Fruit fly (Drosophila melanogaster) whole organism, embryonic: ENCODE data around the gene SPARC.
A peak's percentile ranks its signal among the peaks of the same experiment; 100 is the strongest.

ENCODE experiments used
- Atf3 ChIP-seq: fragments of 200-800 bp; sonication (Bioruptor generic); optimal IDR thresholded peaks from 3 replicates; lab custom pipeline; 2016; ENCODE audit warnings: missing biosample characterization, missing genetic modification characterization
- Atf6 ChIP-seq: fragments of 200-800 bp; sonication (Bioruptor generic); IDR thresholded peaks from 2 replicates; pipeline ENCODE4 v1.3.6; 2022; ENCODE audit warnings: missing biosample characterization, missing genetic modification characterization
- Awh ChIP-seq: fragments of 200-800 bp; sonication (Bioruptor generic); IDR thresholded peaks from 2 replicates; pipeline ENCODE4, ENCODE4 v1.3.6; 2022; ENCODE audit warnings: missing biosample characterization, missing genetic modification characterization
- CG1024 ChIP-seq: fragments of 200-800 bp; sonication (Bioruptor generic); IDR thresholded peaks from 2 replicates; pipeline ENCODE4 v1.3.6; 2022; ENCODE audit warnings: missing biosample characterization, missing genetic modification characterization
- CG10274 ChIP-seq: fragments of 200-800 bp; sonication (Bioruptor generic); optimal IDR thresholded peaks from 3 replicates; lab custom pipeline; 2017; ENCODE audit warnings: missing biosample characterization, mild to moderate bottlenecking, missing genetic modification characterization
- CG11504 ChIP-seq: fragments of 200-800 bp; sonication (Bioruptor generic); optimal IDR thresholded peaks from 3 replicates; lab custom pipeline; 2019; ENCODE audit warnings: missing biosample characterization, mild to moderate bottlenecking, missing genetic modification characterization, moderate library complexity
- CG12659 ChIP-seq: fragments of 200-800 bp; sonication (Bioruptor generic); optimal IDR thresholded peaks from 3 replicates; lab custom pipeline; 2017; ENCODE audit warnings: mild to moderate bottlenecking, missing biosample characterization, missing genetic modification reagents, missing genetic modification characterization
- CG13775 ChIP-seq: fragments of 200-800 bp; sonication (Bioruptor generic); optimal IDR thresholded peaks from 3 replicates; lab custom pipeline; 2017; ENCODE audit warnings: missing biosample characterization, mild to moderate bottlenecking, missing genetic modification characterization
- CG18262 ChIP-seq: fragments of 200-800 bp; optimal IDR thresholded peaks from 3 replicates; lab custom pipeline; 2019; ENCODE audit warnings: missing biosample characterization, mild to moderate bottlenecking, missing genetic modification characterization, moderate library complexity
- CG18619 ChIP-seq: fragments of 200-800 bp; sonication (Bioruptor generic); optimal IDR thresholded peaks from 3 replicates; lab custom pipeline; 2017; ENCODE audit warnings: missing biosample characterization, mild to moderate bottlenecking, missing genetic modification characterization
- CG2202 ChIP-seq: fragments of 200-800 bp; sonication (Bioruptor generic); optimal IDR thresholded peaks from 2 replicates; lab custom pipeline; 2018; ENCODE audit warnings: missing biosample characterization, mild to moderate bottlenecking, missing genetic modification characterization
- CG30403 ChIP-seq: fragments of 200-800 bp; sonication (Bioruptor generic); optimal IDR thresholded peaks from 3 replicates; lab custom pipeline; 2016; ENCODE audit warnings: missing biosample characterization, missing genetic modification characterization
- CG3281 ChIP-seq: fragments of 200-800 bp; sonication (Bioruptor generic); optimal IDR thresholded peaks from 3 replicates; lab custom pipeline; 2017; ENCODE audit warnings: missing biosample characterization, mild to moderate bottlenecking, missing genetic modification characterization
- CG42726 ChIP-seq: fragments of 200-800 bp; sonication (Bioruptor generic); IDR thresholded peaks from 2 replicates; pipeline ENCODE4 v1.3.6; 2022; ENCODE audit warnings: missing biosample characterization, missing genetic modification characterization; ENCODE audit not compliant: partially characterized antibody
- CG4424 ChIP-seq: fragments of 200-800 bp; sonication (Bioruptor generic); optimal IDR thresholded peaks from 3 replicates; lab custom pipeline; 2016; ENCODE audit warnings: missing biosample characterization, missing genetic modification characterization
- CG4820 ChIP-seq: fragments of 200-800 bp; sonication (Bioruptor generic); optimal IDR thresholded peaks from 3 replicates; lab custom pipeline; 2016; ENCODE audit warnings: missing biosample characterization, missing genetic modification characterization
- CG7745 ChIP-seq: fragments of 200-800 bp; sonication (Bioruptor generic); optimal IDR thresholded peaks from 2 replicates; lab custom pipeline; 2018; ENCODE audit warnings: missing biosample characterization, mild to moderate bottlenecking, missing genetic modification characterization, moderate library complexity
- CG7786 ChIP-seq: fragments of 200-800 bp; sonication (Bioruptor generic); optimal IDR thresholded peaks from 2 replicates; lab custom pipeline; 2016; ENCODE audit warnings: missing biosample characterization, missing genetic modification characterization
- CG9932 ChIP-seq: fragments of 200-800 bp; sonication (Bioruptor generic); IDR thresholded peaks from 2 replicates; pipeline ENCODE4 v1.3.6; 2022; ENCODE audit warnings: missing biosample characterization, missing genetic modification characterization
- CkIIα-i1 ChIP-seq: fragments of 200-800 bp; sonication (Bioruptor generic); IDR thresholded peaks from 2 replicates; pipeline ENCODE4 v1.3.6; 2022; ENCODE audit warnings: missing biosample characterization, missing genetic modification characterization
- Dek ChIP-seq: fragments of 200-800 bp; sonication (Bioruptor generic); optimal IDR thresholded peaks from 3 replicates; lab custom pipeline; 2019; ENCODE audit warnings: missing biosample characterization, mild to moderate bottlenecking, missing genetic modification characterization, moderate library complexity
- Dp ChIP-seq: fragments of 200-800 bp; sonication (Bioruptor generic); optimal IDR thresholded peaks from 2 replicates; lab custom pipeline; 2018; ENCODE audit warnings: missing biosample characterization, mild to moderate bottlenecking, missing genetic modification characterization, moderate library complexity
- Drgx ChIP-seq: fragments of 200-800 bp; sonication (Bioruptor generic); IDR thresholded peaks from 2 replicates; pipeline ENCODE4 v1.3.6; 2022; ENCODE audit warnings: missing biosample characterization, missing genetic modification characterization
- Eip74EF ChIP-seq, 2 experiments: fragments of 200-800 bp in 1 of 2; fragments of >200 bp in 1 of 2; sonication (Bioruptor generic) in 1 of 2; optimal IDR thresholded peaks; 2 replicates each; lab custom pipeline; 2017 to 2019; ENCODE audit warnings: missing biosample characterization in 2 of 2, missing genetic modification characterization in 2 of 2, mild to moderate bottlenecking in 1 of 2, moderate library complexity in 1 of 2
- Gug ChIP-seq: fragments of 200-800 bp; sonication (Bioruptor generic); IDR thresholded peaks from 4 replicates; pipeline ENCODE4 v1.3.6; 2022; ENCODE audit warnings: missing biosample characterization, missing genetic modification characterization
- HLH3B ChIP-seq: fragments of 200-800 bp; sonication (Bioruptor generic); IDR thresholded peaks from 2 replicates; pipeline ENCODE4 v1.3.6; 2022; ENCODE audit warnings: missing biosample characterization, missing genetic modification characterization
- HLHmδ ChIP-seq: fragments of 200-800 bp; sonication (Bioruptor generic); optimal IDR thresholded peaks from 2 replicates; lab custom pipeline; 2018; ENCODE audit warnings: missing biosample characterization, mild to moderate bottlenecking, missing genetic modification characterization, moderate library complexity
- HmgZ ChIP-seq: fragments of 200-800 bp; sonication (Bioruptor generic); optimal IDR thresholded peaks from 2 replicates; lab custom pipeline; 2018; ENCODE audit warnings: missing biosample characterization, mild to moderate bottlenecking, missing genetic modification characterization
- Nf-YA ChIP-seq: fragments of 200-800 bp; sonication (Bioruptor generic); IDR thresholded peaks from 2 replicates; pipeline ENCODE4 v1.3.6; 2022; ENCODE audit warnings: missing biosample characterization, missing genetic modification characterization
- Opbp ChIP-seq: fragments of 200-800 bp; sonication (Bioruptor generic); IDR thresholded peaks from 3 replicates; pipeline ENCODE4 v1.3.6; 2022; ENCODE audit warnings: missing biosample characterization, missing genetic modification characterization; ENCODE audit not compliant: partially characterized antibody
- Optix ChIP-seq: fragments of 200-800 bp; sonication (Bioruptor generic); IDR thresholded peaks from 3 replicates; pipeline ENCODE4 v1.3.6; 2022; ENCODE audit warnings: missing biosample characterization, missing genetic modification characterization
- Stat92E ChIP-seq, 3 experiments: fragments of >200 bp in 2 of 3; fragments of 200-800 bp in 1 of 3; sonication (Bioruptor generic) in 1 of 3; optimal IDR thresholded peaks; 2 replicates each; lab custom pipeline; 2017 to 2019; ENCODE audit warnings: missing biosample characterization in 3 of 3, missing genetic modification characterization in 3 of 3, mild to moderate bottlenecking in 1 of 3, moderate library complexity in 1 of 3
- YL-1 ChIP-seq: fragments of 200-800 bp; sonication (Bioruptor generic); optimal IDR thresholded peaks from 3 replicates; lab custom pipeline; 2017; ENCODE audit warnings: missing biosample characterization, mild to moderate bottlenecking, missing genetic modification characterization
- bcd ChIP-seq: fragments of 200-800 bp; sonication (Bioruptor generic); optimal IDR thresholded peaks from 2 replicates; lab custom pipeline; 2017; ENCODE audit warnings: missing biosample characterization, mild to moderate bottlenecking, missing genetic modification characterization
- cas ChIP-seq: fragments of 200-800 bp; sonication (Bioruptor generic); IDR thresholded peaks from 2 replicates; pipeline ENCODE4 v1.3.6; 2022; ENCODE audit warnings: missing biosample characterization, missing genetic modification characterization
- cwo ChIP-seq: fragments of 200-800 bp; sonication (Bioruptor generic); optimal IDR thresholded peaks from 3 replicates; lab custom pipeline; 2017; ENCODE audit warnings: missing biosample characterization, missing genetic modification characterization, mild to moderate bottlenecking, moderate library complexity, missing genetic modification reagents
- da ChIP-seq: fragments of 200-800 bp; sonication (Bioruptor generic); optimal IDR thresholded peaks from 2 replicates; lab custom pipeline; 2016; ENCODE audit warnings: missing biosample characterization, missing genetic modification characterization
- ftz-f1 ChIP-seq: fragments of 200-800 bp; sonication (Bioruptor generic); optimal IDR thresholded peaks from 2 replicates; lab custom pipeline; 2016; ENCODE audit warnings: missing biosample characterization, missing genetic modification characterization
- gfzf ChIP-seq: fragments of 200-800 bp; sonication (Bioruptor generic); optimal IDR thresholded peaks from 2 replicates; lab custom pipeline; 2016; ENCODE audit warnings: missing biosample characterization, mild to moderate bottlenecking, missing genetic modification characterization, moderate library complexity
- hkb ChIP-seq, 2 experiments: fragments of 200-800 bp in 1 of 2; fragments of >200 bp in 1 of 2; sonication (Bioruptor generic) in 1 of 2; IDR thresholded peaks in 1 of 2; optimal IDR thresholded peaks in 1 of 2; 2 replicates each; pipeline versions ENCODE4 v1.3.6 to Lab custom; 2017 to 2022; ENCODE audit warnings: missing biosample characterization in 1 of 2, missing genetic modification characterization in 1 of 2
- ind ChIP-seq: fragments of 200-800 bp; sonication (Bioruptor generic); optimal IDR thresholded peaks from 3 replicates; lab custom pipeline; 2016; ENCODE audit warnings: missing biosample characterization, missing genetic modification characterization
- jumu ChIP-seq: fragments of 200-800 bp; sonication (Bioruptor generic); optimal IDR thresholded peaks from 3 replicates; lab custom pipeline; 2016; ENCODE audit warnings: missing biosample characterization, missing genetic modification characterization
- mirr ChIP-seq: fragments of 200-800 bp; sonication (Bioruptor generic); optimal IDR thresholded peaks from 3 replicates; lab custom pipeline; 2018; ENCODE audit warnings: missing biosample characterization, mild to moderate bottlenecking, missing genetic modification characterization
- onecut ChIP-seq: fragments of 200-800 bp; sonication (Bioruptor generic); IDR thresholded peaks from 2 replicates; pipeline ENCODE4 v1.3.6; 2022; ENCODE audit warnings: missing biosample characterization, missing genetic modification characterization
- pan ChIP-seq, 4 experiments: fragments of >200 bp in 3 of 4; fragments of 200-800 bp in 1 of 4; sonication (Bioruptor generic) in 1 of 4; optimal IDR thresholded peaks in 3 of 4; IDR thresholded peaks in 1 of 4; 2 replicates each; pipeline versions ENCODE4 v1.3.6 to Lab custom; 2017 to 2022; ENCODE audit warnings: missing biosample characterization in 2 of 4, missing genetic modification characterization in 2 of 4, mixed read lengths in 1 of 4
- trh ChIP-seq: fragments of 200-800 bp; sonication (Bioruptor generic); optimal IDR thresholded peaks from 2 replicates; lab custom pipeline; 2016; ENCODE audit warnings: missing biosample characterization, missing genetic modification characterization
- vfl ChIP-seq: fragments of 200-800 bp; sonication (Bioruptor generic); optimal IDR thresholded peaks from 2 replicates; lab custom pipeline; 2016; ENCODE audit warnings: missing biosample characterization, missing genetic modification characterization

SPARC gene

dm6 chr3R:26881121-26881895, 9.5 kb upstream of the SPARC start, which contains the start of the genes ro and T48 (continued):
- TF ChIP-seq YL-1 = no peak
- peak; percentile 20 for TF ChIP-seq CG18619
- peak; percentile 32 for TF ChIP-seq Atf3 (GFP tag; lab: Kevin White, UChicago)
- TF ChIP-seq gfzf (GFP tag; lab: Kevin White, UChicago) = peak; percentile 100
- peak; percentile 47 for TF ChIP-seq CG7786 (GFP tag; lab: Kevin White, UChicago)
- TF ChIP-seq trh (GFP tag; lab: Kevin White, UChicago) = no peak
- peak; percentile 82 for TF ChIP-seq Dek (tag; lab: Kevin White, UChicago)
- no peak for TF ChIP-seq da (GFP tag; lab: Kevin White, UChicago)
- TF ChIP-seq onecut = no peak; the same call in 1 of the 2 replicates
- peak; percentile 68 for TF ChIP-seq bcd (GFP tag; lab: Kevin White, UChicago)
- TF ChIP-seq Drgx = no peak
- TF ChIP-seq CG4424 = peak; percentile 59
- TF ChIP-seq Eip74EF (GFP tag; optimal IDR thresholded peaks at IDR 0.05; lab: Kevin White, UChicago) = peak in 1 of 2 experiments; percentile 54
- peak; percentile 59 for TF ChIP-seq CG11504 (tag; lab: Kevin White, UChicago)
- no peak for TF ChIP-seq CG18262 (tag; lab: Kevin White, UChicago)
- TF ChIP-seq jumu (GFP tag; lab: Kevin White, UChicago) = peak; percentile 65
- TF ChIP-seq HmgZ (tag; lab: Kevin White, UChicago) = peak; percentile 91
- peak in 1 of 3 experiments; percentile 87 for TF ChIP-seq Stat92E (GFP tag; optimal IDR thresholded peaks at IDR 0.05; lab: Kevin White, UChicago)
- TF ChIP-seq vfl (GFP tag; lab: Kevin White, UChicago) = peak; percentile 9
- TF ChIP-seq Opbp (GFP tag; lab: Robert Waterston, UW) = peak; percentile 73
- no peak for TF ChIP-seq CG10274
- TF ChIP-seq Atf6 (GFP tag; lab: Robert Waterston, UW) = peak; percentile 51; the same call in 1 of the 2 replicates
- peak; percentile 80 for TF ChIP-seq Dp (GFP tag; lab: Kevin White, UChicago)
- no peak for TF ChIP-seq CG3281 (GFP tag; lab: Kevin White, UChicago)
- peak; percentile 52; the same call in 2 of the 4 replicates for TF ChIP-seq Gug (GFP tag; lab: Robert Waterston, UW)
- no peak for TF ChIP-seq pan (optimal IDR thresholded peaks at IDR 0.05; lab: Kevin White, UChicago)
- TF ChIP-seq pan (GFP tag; optimal IDR thresholded peaks at IDR 0.05 in 1 of 2, IDR thresholded peaks at IDR 0.05 in 1 of 2) = peak in 1 of 2 experiments; percentile 14
- peak; percentile 26; the same call in 1 of the 3 replicates for TF ChIP-seq Optix (GFP tag; lab: Robert Waterston, UW)
- TF ChIP-seq mirr (GFP tag; lab: Kevin White, UChicago) = peak; percentile 29
- TF ChIP-seq CG30403 = peak; percentile 51
- 0 out of 2 replicates have a peak, but pooled peaks have one; percentile 32 for TF ChIP-seq HLH3B (GFP tag; lab: Robert Waterston, UW)
- TF ChIP-seq CG42726 (GFP tag; lab: Robert Waterston, UW) = peak; percentile 80
- TF ChIP-seq HLHmδ (GFP tag; lab: Kevin White, UChicago) = peak; percentile 5
- TF ChIP-seq CG2202 (tag; lab: Kevin White, UChicago) = no peak
- no peak for TF ChIP-seq cwo
- TF ChIP-seq Nf-YA = peak; percentile 33; the same call in 1 of the 2 replicates
- no peak for TF ChIP-seq ind (GFP tag; lab: Kevin White, UChicago)
- TF ChIP-seq CG7745 (tag; lab: Kevin White, UChicago) = peak; percentile 85
- no peak for TF ChIP-seq CkIIα-i1 (GFP tag; lab: Robert Waterston, UW)
- peak; percentile 75 for TF ChIP-seq CG12659 (GFP tag; lab: Kevin White, UChicago)
- TF ChIP-seq hkb (optimal IDR thresholded peaks at IDR 0.05; lab: Kevin White, UChicago) = peak; percentile 85
- no peak; the same call in 1 of the 2 replicates for TF ChIP-seq hkb (GFP tag; IDR thresholded peaks at IDR 0.05; lab: Robert Waterston, UW)
- peak; percentile 54 for TF ChIP-seq CG13775 (GFP tag; lab: Kevin White, UChicago)
- peak; percentile 73 for TF ChIP-seq CG9932 (GFP tag; lab: Robert Waterston, UW)
- TF ChIP-seq ftz-f1 (GFP tag; lab: Kevin White, UChicago) = peak; percentile 65
- TF ChIP-seq Awh = no peak
- peak; percentile 21 for TF ChIP-seq CG4820 (GFP tag; lab: Kevin White, UChicago)
- no peak for TF ChIP-seq cas
- TF ChIP-seq CG1024 (GFP tag; lab: Robert Waterston, UW) = no peak
